Fruit fly (Drosophila melanogaster): ENCODE data around the gene CG7394.

CG7394 gene

dm6 chr3L:11599255-11599654 lies 37.5 kb downstream of the CG7394 start:
- TF ChIP-seq cyc (GFP tag; optimal IDR thresholded peaks at IDR 0.05) (no peak), CG10669 (GFP tag; optimal IDR thresholded peaks at IDR 0.05) (no peak), dac (GFP tag; optimal IDR thresholded peaks at IDR 0.05) (no peak), pdm3 (GFP tag; optimal IDR thresholded peaks at IDR 0.05) (no peak), Eip93F (GFP tag; optimal IDR thresholded peaks at IDR 0.05) (no peak), CG31627 (GFP tag; optimal IDR thresholded peaks at IDR 0.05) (no peak), CG34406 (GFP tag; optimal IDR thresholded peaks at IDR 0.05) (peak; percentile 45), Sox15 (GFP tag; optimal IDR thresholded peaks at IDR 0.05) (no peak), CG6808 (GFP tag; optimal IDR thresholded peaks at IDR 0.05) (peak; percentile 32), Ets21C (GFP tag; optimal IDR thresholded peaks at IDR 0.05) (no peak), Lpt (GFP tag; optimal IDR thresholded peaks at IDR 0.05) (no peak), dsx (GFP tag; optimal IDR thresholded peaks at IDR 0.05; ENCODE audit: poor library complexity, severe bottlenecking) (peak; percentile 41), CG11762 (GFP tag; optimal IDR thresholded peaks at IDR 0.05; ENCODE audit: insufficient read depth) (no peak), Gug (GFP tag; IDR thresholded peaks at IDR 0.05) (no peak), topi (GFP tag; optimal IDR thresholded peaks at IDR 0.05) (no peak), eg (GFP tag; IDR thresholded peaks at IDR 0.05) (0 out of 3 replicates have a peak, but pooled peaks have one; percentile 19), CG1621 (tag; optimal IDR thresholded peaks at IDR 0.05) (no peak), svp (GFP tag) (no peak), CG8319 (GFP tag; optimal IDR thresholded peaks at IDR 0.05) (no peak), esn (GFP tag; optimal IDR thresholded peaks at IDR 0.05) (peak; percentile 6), Hr4 (GFP tag; optimal IDR thresholded peaks at IDR 0.05) (peak; percentile 5), OdsH (GFP tag; optimal IDR thresholded peaks at IDR 0.05) (peak; percentile 33), fd85E (GFP tag; optimal IDR thresholded peaks at IDR 0.05) (no peak), Eip78C (GFP tag) (no peak), CG4318 (GFP tag; optimal IDR thresholded peaks at IDR 0.05) (peak; percentile 1), CG6276 (GFP tag; optimal IDR thresholded peaks at IDR 0.05) (no peak), spab (GFP tag; optimal IDR thresholded peaks at IDR 0.05) (peak; percentile 11), CG11294 (GFP tag; IDR thresholded peaks at IDR 0.05) (0 out of 2 replicates have a peak, but pooled peaks have one; percentile 7), CG10631 (GFP tag; optimal IDR thresholded peaks at IDR 0.05) (peak; percentile 37), fkh (GFP tag; optimal IDR thresholded peaks at IDR 0.05) (no peak), CG7368 (GFP tag; optimal IDR thresholded peaks at IDR 0.05) (peak; percentile 63), CG11902 (GFP tag; optimal IDR thresholded peaks at IDR 0.05) (no peak), CG3032 (tag; optimal IDR thresholded peaks at IDR 0.05) (peak; percentile 59), Hr38 (GFP tag; optimal IDR thresholded peaks at IDR 0.05) (no peak), Sox14 (GFP tag; optimal IDR thresholded peaks at IDR 0.05) (no peak), CG15336 (GFP tag; IDR thresholded peaks at IDR 0.05) (peak; percentile 42), ss (GFP tag; optimal IDR thresholded peaks at IDR 0.05) (peak in 1 of 2 experiments; percentile 42), Hr39 (GFP tag; optimal IDR thresholded peaks at IDR 0.05) (no peak), acj6 (GFP tag; optimal IDR thresholded peaks at IDR 0.05) (peak; percentile 40), CG6854 (GFP tag; optimal IDR thresholded peaks at IDR 0.05) (no peak), CG8632 (GFP tag; optimal IDR thresholded peaks at IDR 0.05) (peak; percentile 11), Met (GFP tag; optimal IDR thresholded peaks at IDR 0.05) (no peak), CG6792 (GFP tag; optimal IDR thresholded peaks at IDR 0.05) (peak; percentile 12), Blimp-1 (GFP tag; optimal IDR thresholded peaks at IDR 0.05) (no peak), fd59A (GFP tag; optimal IDR thresholded peaks at IDR 0.05) (no peak), Eip75B (GFP tag; optimal IDR thresholded peaks at IDR 0.05) (no peak), CG6163 (GFP tag; IDR thresholded peaks at IDR 0.05) (0 out of 3 replicates have a peak, but pooled peaks have one; percentile 23), CG9139 (GFP tag; optimal IDR thresholded peaks at IDR 0.05) (no peak), Smox (GFP tag; optimal IDR thresholded peaks at IDR 0.05) (no peak), Sox102F (GFP tag; optimal IDR thresholded peaks at IDR 0.05) (no peak), net (GFP tag; optimal IDR thresholded peaks at IDR 0.05) (peak; percentile 7), CG8119 (GFP tag; IDR thresholded peaks at IDR 0.05) (peak; percentile 61), CG16779 (tag; optimal IDR thresholded peaks at IDR 0.05) (no peak)

Measured in whole organism, prepupa.